Worm (Caenorhabditis elegans): ENCODE data around the gene F46E10.2.

- no peak for TF ChIP-seq flt-1 (GFP tag; IDR thresholded peaks at IDR 0.05)
- TF ChIP-seq tab-1 (GFP tag; IDR thresholded peaks at IDR 0.05): no peak
- no peak for TF ChIP-seq T22C8.4 (GFP tag; IDR thresholded peaks at IDR 0.05)
- no peak for TF ChIP-seq cog-1 (tag; optimal IDR thresholded peaks at IDR 0.05)
- no peak for TF ChIP-seq ztf-23 (GFP tag; IDR thresholded peaks at IDR 0.05)
These were observed 29.6 kb downstream of the F46E10.2 start, which contains the start of gene lipl-4 for ce11 chrV:6549871-6550270.

Data from whole organism, midembryonic.